Worm (Caenorhabditis elegans) whole organism, L4 larva: ENCODE measurements around the gene rhgf-1.

Experiments used
- D1046.2 ChIP-seq: fragments of 200-800 bp; sonication (Bioruptor generic); IDR thresholded peaks from 2 replicates; pipeline ENCODE4 v1.3.6; 2022; ENCODE audit warnings: missing genetic modification characterization, missing compliant biosample characterization
- F26F4.8 ChIP-seq: fragments of 200-800 bp; sonication (Bioruptor generic); conservative IDR thresholded peaks from 2 replicates; pipeline ENCODE4 v1.3.6; 2022; ENCODE audit warnings: missing genetic modification characterization, missing compliant biosample characterization
- Y105C5A.15 ChIP-seq: fragments of 200-800 bp; sonication (Bioruptor generic); IDR thresholded peaks from 2 replicates; pipeline ENCODE4 v1.3.6; 2022; ENCODE audit warnings: missing genetic modification characterization, missing compliant biosample characterization
- Y48G9A.11 ChIP-seq: fragments of 200-800 bp; sonication (Bioruptor generic); IDR thresholded peaks from 2 replicates; pipeline ENCODE4 v1.3.6; 2022; ENCODE audit warnings: missing genetic modification reagents, missing genetic modification characterization, missing compliant biosample characterization
- ZK546.5 ChIP-seq, 2 experiments: sonication (generic microtip); optimal IDR thresholded peaks; 2 replicates each; lab custom pipeline; 2017; ENCODE audit warnings: missing biosample characterization in 2 of 2, missing genetic modification characterization in 2 of 2
- aha-1 ChIP-seq: fragments of 150-350 bp; peaks from one replicate; lab custom pipeline; 2014; ENCODE audit warnings: missing biosample characterization, missing genetic modification characterization
- aly-2 ChIP-seq: sonication (generic microtip); optimal IDR thresholded peaks from 2 replicates; lab custom pipeline; 2018; ENCODE audit warnings: missing biosample characterization, missing genetic modification characterization
- ama-1 ChIP-seq: fragments of 150-350 bp; optimal IDR thresholded peaks from 2 replicates; lab custom pipeline; 2014; ENCODE audit warnings: inconsistent platforms, mixed read lengths
- attf-4 ChIP-seq: sonication (generic microtip); optimal IDR thresholded peaks from 3 replicates; lab custom pipeline; 2017; ENCODE audit warnings: missing biosample characterization, missing genetic modification characterization
- ces-1 ChIP-seq: fragments of 150-350 bp; sonication (generic microtip); optimal IDR thresholded peaks from 4 replicates; lab custom pipeline; 2014; ENCODE audit warnings: missing biosample characterization, missing genetic modification reagents, missing genetic modification characterization
- daf-16 ChIP-seq, 3 experiments: sonication (generic microtip); optimal IDR thresholded peaks; 2 replicates each; lab custom pipeline; 2016 to 2017; ENCODE audit warnings: missing genetic modification characterization in 3 of 3, missing genetic modification reagents in 3 of 3, mild to moderate bottlenecking in 2 of 3, missing compliant biosample characterization in 2 of 3, missing biosample characterization in 1 of 3, moderate library complexity in 1 of 3
- daf-19 ChIP-seq: fragments of 200-800 bp; sonication (Bioruptor generic); conservative IDR thresholded peaks from 2 replicates; pipeline ENCODE4 v1.3.6; 2022; ENCODE audit warnings: missing genetic modification characterization, missing compliant biosample characterization
- dmd-9 ChIP-seq: fragments of 200-800 bp; sonication (Bioruptor generic); IDR thresholded peaks from 2 replicates; pipeline ENCODE4 v1.3.6; 2022; ENCODE audit warnings: missing genetic modification reagents, missing genetic modification characterization, missing compliant biosample characterization
- dpl-1 ChIP-seq: fragments of 150-350 bp; optimal IDR thresholded peaks from 2 replicates; lab custom pipeline; 2014; ENCODE audit warnings: missing biosample characterization, missing genetic modification reagents, missing genetic modification characterization
- duxl-1 ChIP-seq: sonication (generic microtip); optimal IDR thresholded peaks from 2 replicates; lab custom pipeline; 2016; ENCODE audit warnings: mild to moderate bottlenecking, missing genetic modification characterization, moderate library complexity, missing compliant biosample characterization; ENCODE audit not compliant: poor library complexity
- dve-1 ChIP-seq: sonication (generic microtip); optimal IDR thresholded peaks from 2 replicates; lab custom pipeline; 2017; ENCODE audit warnings: antibody characterized with exemption, mild to moderate bottlenecking, missing genetic modification characterization, missing compliant biosample characterization; ENCODE audit not compliant: insufficient read depth
- egl-27 ChIP-seq: sonication (generic microtip); optimal IDR thresholded peaks from 3 replicates; lab custom pipeline; 2017; ENCODE audit warnings: missing biosample characterization, missing genetic modification reagents, missing genetic modification characterization
- hif-1 ChIP-seq, 2 experiments: sonication (generic microtip); optimal IDR thresholded peaks; 2 replicates each; lab custom pipeline; 2016 to 2017; ENCODE audit warnings: missing compliant biosample characterization in 2 of 2, missing genetic modification characterization in 2 of 2, missing genetic modification reagents in 2 of 2, missing genotype in 2 of 2, mild to moderate bottlenecking in 1 of 2
- hlh-11 ChIP-seq: fragments of 200-800 bp; sonication (Bioruptor generic); optimal IDR thresholded peaks from 2 replicates; lab custom pipeline; 2018; ENCODE audit warnings: mild to moderate bottlenecking, missing genetic modification characterization, missing compliant biosample characterization
- hmg-1.1 ChIP-seq: fragments of 200-800 bp; sonication (Bioruptor generic); IDR thresholded peaks from 2 replicates; pipeline ENCODE4 v1.3.6; 2022; ENCODE audit warnings: missing genetic modification reagents, missing genetic modification characterization, missing compliant biosample characterization
- lim-7 ChIP-seq: fragments of 200-800 bp; sonication (Bioruptor generic); IDR thresholded peaks from 2 replicates; pipeline ENCODE4 v1.3.6; 2022; ENCODE audit warnings: missing genetic modification characterization, missing compliant biosample characterization
- lin-13 ChIP-seq: fragments of 150-350 bp; optimal IDR thresholded peaks from 2 replicates; lab custom pipeline; 2014; ENCODE audit warnings: missing biosample characterization, missing genetic modification reagents, missing genetic modification characterization
- lsy-2 ChIP-seq, 2 experiments: fragments of 150-350 bp in 1 of 2; sonication (generic microtip) in 1 of 2; optimal IDR thresholded peaks; 2 replicates each; lab custom pipeline; 2014 to 2017; ENCODE audit warnings: missing biosample characterization in 2 of 2, missing genetic modification characterization in 2 of 2
- madf-5 ChIP-seq, 2 experiments: fragments of 200-800 bp; sonication (Bioruptor generic); IDR thresholded peaks; 2 replicates each; pipeline ENCODE4 v1.3.6; 2022; ENCODE audit warnings: missing compliant biosample characterization in 2 of 2, missing genetic modification characterization in 2 of 2
- mdl-1 ChIP-seq, 2 experiments: fragments of 150-350 bp in 1 of 2; sonication (generic microtip) in 1 of 2; optimal IDR thresholded peaks; 2 replicates each; lab custom pipeline; 2014 to 2017; ENCODE audit warnings: missing biosample characterization in 2 of 2, missing genetic modification characterization in 2 of 2
- mep-1 ChIP-seq: fragments of 150-350 bp; sonication (generic microtip); optimal IDR thresholded peaks from 3 replicates; lab custom pipeline; 2014; ENCODE audit warnings: missing biosample characterization, missing genetic modification characterization
- nhr-111 ChIP-seq: fragments of 200-800 bp; sonication (Bioruptor generic); optimal IDR thresholded peaks from 2 replicates; lab custom pipeline; 2018; ENCODE audit warnings: mild to moderate bottlenecking, missing genetic modification characterization, missing compliant biosample characterization
- rbr-2 ChIP-seq: sonication (generic microtip); optimal IDR thresholded peaks from 2 replicates; lab custom pipeline; 2016; ENCODE audit warnings: missing genotype, missing genetic modification characterization, missing compliant biosample characterization
- saeg-2 ChIP-seq: fragments of 200-800 bp; sonication (Bioruptor generic); IDR thresholded peaks from 2 replicates; pipeline ENCODE4 v1.3.6; 2022; ENCODE audit warnings: missing genetic modification reagents, missing genetic modification characterization, missing compliant biosample characterization
- snpc-1.2 ChIP-seq: fragments of 200-800 bp; sonication (Bioruptor generic); IDR thresholded peaks from 2 replicates; pipeline ENCODE4 v1.3.6; 2022; ENCODE audit warnings: missing genetic modification reagents, missing genetic modification characterization, missing compliant biosample characterization
- tag-97 ChIP-seq: fragments of 200-800 bp; sonication (Bioruptor generic); IDR thresholded peaks from 2 replicates; pipeline ENCODE4 v1.3.6; 2022; ENCODE audit warnings: missing genetic modification characterization, missing compliant biosample characterization
- unc-130 ChIP-seq: sonication (generic microtip); optimal IDR thresholded peaks from 2 replicates; lab custom pipeline; 2016; ENCODE audit warnings: missing genetic modification reagents, missing genetic modification characterization, missing compliant biosample characterization
- unc-39 ChIP-seq: sonication (generic microtip); optimal IDR thresholded peaks from 2 replicates; lab custom pipeline; 2017; ENCODE audit warnings: missing biosample characterization, missing genetic modification characterization
- unc-62 ChIP-seq, 3 experiments: fragments of 150-350 bp in 1 of 3; sonication (generic microtip); optimal IDR thresholded peaks in 2 of 3; peaks in 1 of 3; 1 replicate in 1 of 3; 2 replicates in 2 of 3; lab custom pipeline; 2014 to 2017; ENCODE audit warnings: missing biosample characterization in 3 of 3, missing genetic modification characterization in 3 of 3, missing genetic modification reagents in 3 of 3, missing genotype in 1 of 3
- vab-7 ChIP-seq: fragments of 200-800 bp; sonication (Bioruptor generic); IDR thresholded peaks from 2 replicates; pipeline ENCODE4 v1.3.6; 2022; ENCODE audit warnings: missing genetic modification reagents, missing genetic modification characterization, missing compliant biosample characterization
- zfp-3 ChIP-seq: fragments of 200-800 bp; sonication (Bioruptor generic); conservative IDR thresholded peaks from 2 replicates; pipeline ENCODE4 v1.3.6; 2022; ENCODE audit warnings: missing genetic modification reagents, missing genetic modification characterization, missing compliant biosample characterization

rhgf-1 gene

DNA sequence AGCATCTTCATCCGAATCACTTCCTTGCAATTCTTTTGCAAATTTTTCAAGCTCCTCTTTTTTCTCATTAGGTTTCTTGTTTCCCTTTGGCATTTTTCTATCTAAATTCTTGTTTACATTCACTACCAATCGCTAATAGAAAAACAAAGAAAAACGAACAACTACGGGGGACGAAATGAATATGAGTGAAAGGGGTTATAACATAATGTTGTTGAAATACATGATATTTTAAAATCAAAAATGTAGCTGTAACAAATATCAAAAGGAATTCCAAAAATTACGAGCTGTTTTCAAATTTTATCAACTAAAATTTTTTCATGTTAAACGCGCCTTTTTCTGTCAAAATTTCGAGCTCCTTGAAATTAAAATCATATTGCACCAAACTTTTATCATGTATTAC lies 34.7 kb downstream of the rhgf-1 start, which contains the start of gene F13E6.1:
Gene F13E6.1 (minus strand): TSS at position 101 of the 400 bp plus-strand sequence.
- TF ChIP-seq daf-16 (GFP tag; optimal IDR thresholded peaks at IDR 0.05; lab: Kevin White, UChicago) (no peak), daf-16 (tag; optimal IDR thresholded peaks at IDR 0.05; lab: Kevin White, UChicago) (no peak), aha-1 (tag; lab: Kevin White, UChicago) (peak; percentile 50)

DNA sequence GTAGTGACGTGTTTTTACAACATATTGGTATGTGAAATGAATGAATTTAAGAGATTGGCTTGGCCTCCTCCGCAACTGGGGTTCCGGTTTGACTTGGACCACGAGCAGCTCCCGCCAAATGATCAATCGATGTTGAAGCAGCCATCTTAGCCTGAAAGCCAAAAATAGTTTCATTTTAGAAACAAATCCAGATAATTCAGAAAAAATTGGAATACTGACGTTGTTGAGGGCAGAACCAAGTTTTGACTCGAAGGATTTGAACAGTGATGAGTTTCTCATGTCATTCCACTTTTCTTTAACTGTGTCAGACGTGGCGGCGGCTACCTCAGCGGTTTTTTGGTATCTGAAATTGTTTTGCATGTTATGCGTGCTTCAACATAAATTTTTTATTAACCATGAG lies 35.7 kb downstream of the rhgf-1 start:
- TF ChIP-seq daf-19 (no peak), rbr-2 (no peak), mdl-1 (tag; optimal IDR thresholded peaks at IDR 0.05; lab: Kevin White, UChicago) (no peak), unc-62 (GFP tag; optimal IDR thresholded peaks at IDR 0.05 in 1 of 2; lab: Kevin White, UChicago) (peak in 1 of 2 experiments; percentile 77), unc-62 (tag; optimal IDR thresholded peaks at IDR 0.05; lab: Kevin White, UChicago) (no peak), hlh-11 (tag; lab: Kevin White, UChicago) (no peak), attf-4 (tag; lab: Kevin White, UChicago) (no peak)

- TF ChIP-seq lsy-2 (tag; optimal IDR thresholded peaks at IDR 0.05; lab: Kevin White, UChicago) (peak in 1 of 2 experiments; percentile 28), mep-1 (tag; lab: Kevin White, UChicago) (peak; percentile 35), duxl-1 (tag; lab: Kevin White, UChicago) (no peak)
These were observed 36.3 kb downstream of the rhgf-1 start for ce11 chrX:10675376-10675775.

DNA sequence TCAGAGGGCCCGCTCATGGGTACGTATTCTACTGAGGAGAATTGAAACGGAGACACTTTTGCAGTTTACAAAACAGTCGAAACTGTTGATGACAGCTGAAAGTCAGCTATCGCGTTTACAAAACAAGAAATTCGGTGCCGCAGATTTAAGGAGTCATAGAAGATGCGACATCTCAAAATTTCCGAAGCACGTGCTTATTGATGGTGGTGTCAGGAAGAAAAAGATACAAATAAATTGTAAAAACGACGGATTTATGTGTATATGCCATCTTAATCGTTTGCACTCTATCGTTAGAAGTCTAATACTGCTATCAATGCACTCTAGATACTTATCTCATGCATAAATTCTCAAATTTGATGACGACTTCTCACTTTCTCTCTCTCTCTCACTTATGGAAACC lies 37.5 kb downstream of the rhgf-1 start, which contains the start of gene F13E6.2:
Gene F13E6.2 (minus strand): TSS at position 101 of the 400 bp plus-strand sequence.
- TF ChIP-seq unc-39 (tag; lab: Kevin White, UChicago) (no peak), snpc-1.2 (GFP tag; lab: Robert Waterston, UW) (no peak), vab-7 (GFP tag; lab: Robert Waterston, UW) (no peak), aly-2 (tag; lab: Kevin White, UChicago) (no peak), lsy-2 (tag; optimal IDR thresholded peaks at IDR 0.05; lab: Kevin White, UChicago) (no peak), zfp-3 (GFP tag; lab: Robert Waterston, UW) (no peak), dve-1 (tag; lab: Kevin White, UChicago) (no peak), Y48G9A.11 (no peak), ama-1 (no peak), D1046.2 (GFP tag; lab: Robert Waterston, UW) (no peak), unc-130 (GFP tag; lab: Kevin White, UChicago) (no peak), nhr-111 (GFP tag; lab: Kevin White, UChicago) (no peak), mep-1 (tag; lab: Kevin White, UChicago) (no peak), saeg-2 (GFP tag; lab: Robert Waterston, UW) (no peak)
- TF ChIP-seq, all 104 proteins: peak for 0

ce11 chrX:10670198-10670597 lies 41.5 kb downstream of the rhgf-1 start:
- peak; percentile 95 for TF ChIP-seq aha-1 (tag; lab: Kevin White, UChicago)
- 0 out of 2 replicates have a peak, but pooled peaks have one; percentile 56 for TF ChIP-seq tag-97 (GFP tag; lab: Robert Waterston, UW)
- no peak for TF ChIP-seq dmd-9 (GFP tag; lab: Robert Waterston, UW)

DNA sequence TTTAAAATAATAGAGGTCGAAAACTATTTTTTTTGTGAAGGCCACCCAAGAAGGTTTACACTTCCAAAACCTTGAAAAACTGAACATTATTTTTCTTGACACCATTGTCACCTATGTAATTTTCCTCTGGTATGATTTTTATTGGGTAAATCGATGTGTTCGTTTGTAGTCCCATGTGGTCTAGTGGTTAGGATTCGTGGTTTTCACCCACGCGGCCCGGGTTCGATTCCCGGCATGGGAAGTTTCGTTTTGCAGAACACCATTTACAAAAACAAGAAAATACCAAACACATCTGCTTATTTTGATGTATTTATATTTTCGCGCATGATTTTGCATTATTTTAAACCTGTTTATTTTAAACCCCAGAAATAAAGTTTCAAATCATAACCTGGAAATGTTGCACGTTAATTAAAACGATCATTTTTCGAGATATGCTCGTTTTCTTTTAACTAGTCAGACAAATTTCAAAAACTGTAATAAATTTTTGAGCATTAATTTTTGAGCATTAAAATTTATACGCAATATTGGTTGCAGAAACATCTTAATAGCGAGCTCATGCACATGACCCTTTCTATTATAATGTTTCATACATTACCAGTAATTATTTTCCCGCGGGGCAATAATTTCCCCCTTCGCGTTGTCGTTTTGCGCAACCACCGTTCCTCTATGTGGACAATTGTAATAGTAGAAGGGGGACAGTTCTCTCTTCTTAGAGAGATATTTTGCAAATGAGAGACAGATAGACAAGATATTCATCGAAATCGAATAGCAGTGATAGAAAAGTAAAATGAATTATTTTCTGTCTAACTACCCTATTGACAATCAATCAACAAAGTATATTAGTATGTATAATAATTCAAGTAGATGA lies 44.0 kb downstream of the rhgf-1 start:
- no peak for TF ChIP-seq unc-39 (tag; lab: Kevin White, UChicago)
- no peak for TF ChIP-seq ces-1 (GFP tag; lab: Kevin White, UChicago)
- no peak for TF ChIP-seq egl-27 (tag; lab: Kevin White, UChicago)
- peak; percentile 72; the same call in 1 of the 2 replicates for TF ChIP-seq Y105C5A.15 (GFP tag; lab: Robert Waterston, UW)
- no peak for TF ChIP-seq hif-1 (tag; optimal IDR thresholded peaks at IDR 0.05; lab: Kevin White, UChicago)
- TF ChIP-seq dve-1 (tag; lab: Kevin White, UChicago), result peak; percentile 33
- no peak for TF ChIP-seq ZK546.5 (tag; optimal IDR thresholded peaks at IDR 0.05; lab: Kevin White, UChicago)
- TF ChIP-seq ama-1, result no peak
- peak; percentile 41 to 71; a peak in 2 of 4 replicates for TF ChIP-seq madf-5 (GFP tag; IDR thresholded peaks at IDR 0.05; lab: Robert Waterston, UW)
- TF ChIP-seq D1046.2 (GFP tag; lab: Robert Waterston, UW), result 0 out of 2 replicates have a peak, but pooled peaks have one; percentile 43
- TF ChIP-seq lin-13 (GFP tag; lab: Kevin White, UChicago), result peak; percentile 38
- peak; percentile 22; the same call in 1 of the 2 replicates for TF ChIP-seq hmg-1.1
- TF ChIP-seq hlh-11 (tag; lab: Kevin White, UChicago), result peak; percentile 25
- TF ChIP-seq dpl-1 (GFP tag; lab: Kevin White, UChicago), result no peak
- peak in 1 of 2 experiments; percentile 46 for TF ChIP-seq daf-16 (GFP tag; optimal IDR thresholded peaks at IDR 0.05; lab: Kevin White, UChicago)
- TF ChIP-seq daf-16 (tag; optimal IDR thresholded peaks at IDR 0.05; lab: Kevin White, UChicago), result peak; percentile 41
- TF ChIP-seq lim-7 (GFP tag; lab: Robert Waterston, UW), result peak; percentile 91
- TF ChIP-seq vab-7 (GFP tag; lab: Robert Waterston, UW), result peak; percentile 78
- peak; percentile 59; the same call in 1 of the 2 replicates for TF ChIP-seq F26F4.8
- TF ChIP-seq snpc-1.2 (GFP tag; lab: Robert Waterston, UW), result peak; percentile 86
